Worm (Caenorhabditis elegans) whole organism, late embryonic: Measurements from ENCODE around the gene Y41D4A.3.
A peak's percentile ranks its signal among the peaks of the same experiment; 100 is the strongest.

Experiments used
- C08G9.2 ChIP-seq: sonication (generic microtip); optimal IDR thresholded peaks from 2 replicates; lab custom pipeline; 2016; ENCODE audit warnings: mild to moderate bottlenecking, missing genetic modification characterization, moderate library complexity, missing compliant biosample characterization
- F13H6.1 ChIP-seq: sonication (generic microtip); optimal IDR thresholded peaks from 2 replicates; lab custom pipeline; 2016; ENCODE audit warnings: missing genetic modification characterization, missing compliant biosample characterization
- K02D7.2 ChIP-seq: sonication (generic microtip); optimal IDR thresholded peaks from 2 replicates; lab custom pipeline; 2017; ENCODE audit warnings: mild to moderate bottlenecking, missing genetic modification characterization, missing compliant biosample characterization
- ceh-14 ChIP-seq: sonication (generic microtip); optimal IDR thresholded peaks from 2 replicates; lab custom pipeline; 2016; ENCODE audit warnings: missing genotype, missing genetic modification characterization, missing compliant biosample characterization
- ceh-19 ChIP-seq: fragments of 200-800 bp; sonication (Bioruptor generic); optimal IDR thresholded peaks from 2 replicates; lab custom pipeline; 2018; ENCODE audit warnings: mild to moderate bottlenecking, missing genetic modification characterization, missing compliant biosample characterization
- ceh-2 ChIP-seq: sonication (generic microtip); optimal IDR thresholded peaks from 2 replicates; lab custom pipeline; 2016; ENCODE audit warnings: missing genotype, missing genetic modification characterization, missing compliant biosample characterization
- ceh-31 ChIP-seq: sonication (generic microtip); optimal IDR thresholded peaks from 2 replicates; lab custom pipeline; 2016; ENCODE audit warnings: missing genetic modification characterization, missing compliant biosample characterization
- ceh-34 ChIP-seq: sonication (generic microtip); optimal IDR thresholded peaks from 2 replicates; lab custom pipeline; 2016; ENCODE audit warnings: mild to moderate bottlenecking, missing genetic modification characterization, missing compliant biosample characterization
- ceh-6 ChIP-seq: fragments of 200-800 bp; sonication (Bioruptor generic); optimal IDR thresholded peaks from 2 replicates; lab custom pipeline; 2018; ENCODE audit warnings: mild to moderate bottlenecking, missing genetic modification characterization, missing compliant biosample characterization
- che-1 ChIP-seq: sonication (generic microtip); optimal IDR thresholded peaks from 2 replicates; lab custom pipeline; 2016; ENCODE audit warnings: mild to moderate bottlenecking, missing genetic modification characterization, missing compliant biosample characterization
- dve-1 ChIP-seq: sonication (generic microtip); optimal IDR thresholded peaks from 2 replicates; lab custom pipeline; 2017; ENCODE audit warnings: antibody characterized with exemption, mild to moderate bottlenecking, missing genetic modification characterization, missing compliant biosample characterization
- elt-2 ChIP-seq: sonication (generic microtip); optimal IDR thresholded peaks from 2 replicates; lab custom pipeline; 2016; ENCODE audit warnings: missing genetic modification reagents, missing genetic modification characterization, missing compliant biosample characterization
- elt-4 ChIP-seq: sonication (generic microtip); optimal IDR thresholded peaks from 2 replicates; lab custom pipeline; 2016; ENCODE audit warnings: missing genetic modification characterization, missing compliant biosample characterization
- ets-4 ChIP-seq: sonication (generic microtip); optimal IDR thresholded peaks from 2 replicates; lab custom pipeline; 2016; ENCODE audit warnings: missing genetic modification characterization, missing compliant biosample characterization
- eyg-1 ChIP-seq: sonication (generic microtip); optimal IDR thresholded peaks from 2 replicates; lab custom pipeline; 2016; ENCODE audit warnings: missing genotype, missing genetic modification characterization, missing compliant biosample characterization
- fkh-10 ChIP-seq: fragments of 150-350 bp; optimal IDR thresholded peaks from 2 replicates; lab custom pipeline; 2014; ENCODE audit warnings: missing biosample characterization, missing genetic modification reagents, missing genetic modification characterization
- hlh-6 ChIP-seq: sonication (generic microtip); optimal IDR thresholded peaks from 2 replicates; lab custom pipeline; 2016; ENCODE audit warnings: missing genotype, missing genetic modification characterization, missing compliant biosample characterization
- hlh-8 ChIP-seq: sonication (generic microtip); optimal IDR thresholded peaks from 2 replicates; lab custom pipeline; 2016; ENCODE audit warnings: missing genotype, missing genetic modification characterization, missing compliant biosample characterization
- lim-6 ChIP-seq: sonication (generic microtip); optimal IDR thresholded peaks from 2 replicates; lab custom pipeline; 2016; ENCODE audit warnings: missing genetic modification characterization, missing compliant biosample characterization
- lin-11 ChIP-seq: fragments of 200-800 bp; sonication (Bioruptor generic); optimal IDR thresholded peaks from 2 replicates; lab custom pipeline; 2018; ENCODE audit warnings: mild to moderate bottlenecking, missing genetic modification characterization, missing compliant biosample characterization
- madf-2 ChIP-seq: sonication (generic microtip); optimal IDR thresholded peaks from 2 replicates; lab custom pipeline; 2017; ENCODE audit warnings: missing genetic modification characterization, missing compliant biosample characterization
- mec-3 ChIP-seq: sonication (generic microtip); optimal IDR thresholded peaks from 2 replicates; lab custom pipeline; 2016; ENCODE audit warnings: borderline replicate concordance, missing genetic modification characterization, missing compliant biosample characterization
- nfya-1 ChIP-seq: sonication (generic microtip); optimal IDR thresholded peaks from 2 replicates; lab custom pipeline; 2017; ENCODE audit warnings: missing genetic modification characterization, mild to moderate bottlenecking, missing compliant biosample characterization, antibody characterized with exemption, moderate library complexity
- odd-2 ChIP-seq: sonication (generic microtip); optimal IDR thresholded peaks from 2 replicates; lab custom pipeline; 2017; ENCODE audit warnings: antibody characterized with exemption, mild to moderate bottlenecking, missing genetic modification characterization, missing compliant biosample characterization
- pag-3 ChIP-seq: sonication (generic microtip); optimal IDR thresholded peaks from 2 replicates; lab custom pipeline; 2016; ENCODE audit warnings: missing compliant biosample characterization, missing genetic modification characterization, borderline replicate concordance
- pax-1 ChIP-seq: fragments of 150-350 bp; optimal IDR thresholded peaks from 2 replicates; lab custom pipeline; 2014; ENCODE audit warnings: missing biosample characterization, missing genetic modification characterization
- pqm-1 ChIP-seq: sonication (generic microtip); optimal IDR thresholded peaks from 2 replicates; lab custom pipeline; 2016; ENCODE audit warnings: missing genetic modification characterization, missing compliant biosample characterization
- pros-1 ChIP-seq: fragments of 150-350 bp; optimal IDR thresholded peaks from 2 replicates; lab custom pipeline; 2014; ENCODE audit warnings: missing biosample characterization, missing genetic modification reagents, missing genetic modification characterization
- rnt-1 ChIP-seq: sonication (generic microtip); optimal IDR thresholded peaks from 2 replicates; lab custom pipeline; 2016; ENCODE audit warnings: missing genetic modification characterization, missing compliant biosample characterization
- sdc-2 ChIP-seq: sonication (generic microtip); optimal IDR thresholded peaks from 2 replicates; lab custom pipeline; 2016; ENCODE audit warnings: missing genotype, missing genetic modification characterization, missing compliant biosample characterization
- syd-9 ChIP-seq: sonication (generic microtip); optimal IDR thresholded peaks from 2 replicates; lab custom pipeline; 2016; ENCODE audit warnings: mild to moderate bottlenecking, missing genetic modification characterization, moderate library complexity, missing compliant biosample characterization
- tbx-2 ChIP-seq: sonication (generic microtip); optimal IDR thresholded peaks from 2 replicates; lab custom pipeline; 2016; ENCODE audit warnings: missing genetic modification characterization, missing compliant biosample characterization
- tbx-7 ChIP-seq: sonication (generic microtip); optimal IDR thresholded peaks from 2 replicates; lab custom pipeline; 2016; ENCODE audit warnings: missing genotype, missing genetic modification characterization, missing compliant biosample characterization
- unc-3 ChIP-seq, 2 experiments: fragments of 200-800 bp in 1 of 2; sonication (Bioruptor generic) in 1 of 2; sonication (generic microtip) in 1 of 2; conservative IDR thresholded peaks in 1 of 2; optimal IDR thresholded peaks in 1 of 2; 2 replicates each; pipeline versions ENCODE4 v1.3.6 to Lab custom; 2016 to 2022; ENCODE audit warnings: missing compliant biosample characterization in 2 of 2, missing genetic modification characterization in 2 of 2, missing genetic modification reagents in 1 of 2
- unc-42 ChIP-seq: sonication (generic microtip); optimal IDR thresholded peaks from 2 replicates; lab custom pipeline; 2016; ENCODE audit warnings: missing genotype, missing genetic modification characterization, missing compliant biosample characterization

Gene Y41D4A.3

DNA sequence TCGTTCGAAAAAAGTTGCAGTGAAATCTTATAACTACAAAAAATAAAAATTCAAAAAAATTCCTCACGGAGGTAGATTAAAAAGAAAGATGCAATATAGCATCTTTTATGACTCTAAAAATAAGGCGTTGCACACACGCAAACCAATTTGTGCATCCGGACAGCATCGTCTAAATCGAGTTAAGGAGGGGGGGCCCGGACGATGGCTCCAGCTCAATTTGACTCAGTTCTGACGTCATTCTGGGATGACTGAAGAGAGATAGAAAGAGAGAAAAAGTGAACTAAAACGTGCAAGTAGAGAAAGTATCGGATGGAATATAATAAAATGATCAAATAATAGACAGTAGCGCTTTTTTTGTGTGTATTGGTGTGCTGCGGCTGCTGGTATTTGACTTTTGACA, 12.4 kb downstream of the Y41D4A.3 start:
- peak; percentile 100 for TF ChIP-seq unc-42
- no peak for TF ChIP-seq nfya-1 (tag; lab: Kevin White, UChicago)
- no peak for TF ChIP-seq F13H6.1
- peak; percentile 51 for TF ChIP-seq ceh-31
- no peak for TF ChIP-seq madf-2 (tag; lab: Kevin White, UChicago)
- TF ChIP-seq C08G9.2 (tag; lab: Kevin White, UChicago) = no peak
- no peak for TF ChIP-seq elt-2

ce11 chrIV:1768288-1768687, 14.7 kb downstream of the Y41D4A.3 start, which contains the start of gene col-108:
col-108 (plus strand) TSS chrIV:1768588.
- no peak for TF ChIP-seq fkh-10 (GFP tag; lab: Kevin White, UChicago)
- no peak for TF ChIP-seq pros-1 (tag; lab: Kevin White, UChicago)
- no peak for TF ChIP-seq unc-42
- no peak for TF ChIP-seq K02D7.2 (tag; lab: Kevin White, UChicago)
- TF ChIP-seq eyg-1 (tag; lab: Kevin White, UChicago) = no peak
- no peak for TF ChIP-seq unc-3 (GFP tag; conservative IDR thresholded peaks at IDR 0.05; lab: Robert Waterston, UW)
- no peak for TF ChIP-seq unc-3 (tag; optimal IDR thresholded peaks at IDR 0.05; lab: Kevin White, UChicago)

DNA sequence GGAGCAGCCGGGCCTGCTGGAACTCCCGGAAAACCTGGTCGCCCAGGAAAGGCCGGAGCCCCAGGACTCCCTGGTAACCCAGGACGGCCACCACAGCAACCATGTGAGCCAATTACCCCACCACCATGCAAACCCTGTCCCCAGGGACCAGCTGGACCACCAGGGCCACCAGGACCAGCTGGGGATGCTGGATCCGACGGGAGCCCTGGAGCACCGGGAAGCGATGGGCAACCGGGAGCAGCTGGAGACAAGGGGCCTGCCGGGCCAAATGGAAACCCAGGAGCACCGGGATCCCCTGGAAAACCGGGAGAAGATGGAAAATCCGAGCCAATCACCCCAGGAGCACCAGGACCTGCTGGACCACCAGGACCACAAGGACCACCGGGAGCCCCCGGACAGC, 15.5 kb downstream of the Y41D4A.3 start:
- TF ChIP-seq mec-3 (tag; lab: Kevin White, UChicago) (peak; percentile 81), elt-2 (no peak), eyg-1 (tag; lab: Kevin White, UChicago) (no peak), hlh-6 (peak; percentile 60), ets-4 (tag; lab: Kevin White, UChicago) (no peak), ceh-19 (GFP tag; lab: Kevin White, UChicago) (no peak), madf-2 (tag; lab: Kevin White, UChicago) (no peak), lim-6 (no peak), lin-11 (tag; lab: Kevin White, UChicago) (no peak), ceh-14 (no peak), elt-4 (peak; percentile 91), rnt-1 (tag; lab: Kevin White, UChicago) (no peak), C08G9.2 (tag; lab: Kevin White, UChicago) (peak; percentile 18), ceh-6 (GFP tag; lab: Kevin White, UChicago) (no peak), sdc-2 (peak; percentile 25), ceh-31 (peak; percentile 22), ceh-34 (tag; lab: Kevin White, UChicago) (peak; percentile 21)

ce11 chrIV:1771843-1772242, 18.3 kb downstream of the Y41D4A.3 start, which contains the start of gene Y41D4A.1:
Y41D4A.1 (plus strand) TSS chrIV:1772143.
- TF ChIP-seq che-1 (tag; lab: Kevin White, UChicago) (no peak), ets-4 (tag; lab: Kevin White, UChicago) (no peak), hlh-8 (tag; lab: Kevin White, UChicago) (no peak), tbx-7 (tag; lab: Kevin White, UChicago) (no peak), lin-11 (tag; lab: Kevin White, UChicago) (no peak), ceh-2 (no peak), pax-1 (no peak)

DNA sequence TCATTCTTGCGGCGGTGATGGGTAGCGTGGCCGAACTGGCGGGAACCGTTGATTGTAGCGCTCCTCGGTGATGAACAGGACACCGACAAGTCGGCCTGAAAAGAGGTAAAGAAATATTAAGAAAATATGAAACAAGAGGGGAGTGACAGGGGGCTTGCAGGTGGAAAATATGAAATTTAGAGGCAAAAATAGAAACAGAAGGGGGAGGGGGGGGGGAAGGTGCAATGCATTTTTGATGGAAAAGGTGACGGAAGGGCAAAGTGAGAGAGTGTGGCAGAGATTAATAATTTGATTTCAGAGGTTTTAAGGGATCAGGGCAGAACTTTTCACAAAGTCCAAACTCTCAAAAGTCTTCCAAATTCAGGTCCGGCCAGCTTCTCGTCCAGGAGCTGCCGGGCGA, 28.0 kb downstream of the Y41D4A.3 start, which contains the start of gene frpr-19:
frpr-19 (minus strand) TSS at position 101 of the 400 bp plus-strand sequence.
- TF ChIP-seq dve-1 (tag; lab: Kevin White, UChicago) (no peak), odd-2 (tag; lab: Kevin White, UChicago) (no peak), ceh-6 (GFP tag; lab: Kevin White, UChicago) (no peak), pqm-1 (tag; lab: Kevin White, UChicago) (no peak), syd-9 (no peak), pag-3 (tag; lab: Kevin White, UChicago) (no peak), elt-2 (no peak), lin-11 (tag; lab: Kevin White, UChicago) (no peak), rnt-1 (tag; lab: Kevin White, UChicago) (no peak), pax-1 (no peak), tbx-2 (no peak)
